Fruit fly (Drosophila melanogaster) whole organism, embryonic: ENCODE data around the gene zetaCOP.

ENCODE experiments used
- Abd-B ChIP-seq: fragments of 200-800 bp; sonication (Bioruptor generic); optimal IDR thresholded peaks from 2 replicates; lab custom pipeline; 2018; ENCODE audit warnings: missing biosample characterization, mild to moderate bottlenecking, missing genetic modification characterization, moderate library complexity
- BtbVII ChIP-seq: fragments of 200-800 bp; sonication (Bioruptor generic); optimal IDR thresholded peaks from 3 replicates; lab custom pipeline; 2017; ENCODE audit warnings: missing biosample characterization, mild to moderate bottlenecking, missing genetic modification characterization
- CG10209 ChIP-seq: fragments of 200-800 bp; sonication (Bioruptor generic); optimal IDR thresholded peaks from 3 replicates; lab custom pipeline; 2017; ENCODE audit warnings: missing biosample characterization, mild to moderate bottlenecking, missing genetic modification characterization, missing genetic modification reagents
- CG11398 ChIP-seq: fragments of 200-800 bp; sonication (Bioruptor generic); optimal IDR thresholded peaks from 2 replicates; lab custom pipeline; 2016; ENCODE audit warnings: missing biosample characterization, missing genetic modification characterization
- CG15073 ChIP-seq: fragments of 200-800 bp; sonication (Bioruptor generic); optimal IDR thresholded peaks from 2 replicates; lab custom pipeline; 2016; ENCODE audit warnings: missing biosample characterization, missing genetic modification characterization
- CG15269 ChIP-seq: fragments of 200-800 bp; sonication (Bioruptor generic); optimal IDR thresholded peaks from 2 replicates; lab custom pipeline; 2018; ENCODE audit warnings: missing biosample characterization, mild to moderate bottlenecking, missing genetic modification characterization, moderate library complexity
- CG2678 ChIP-seq: fragments of 200-800 bp; sonication (Bioruptor generic); optimal IDR thresholded peaks from 3 replicates; lab custom pipeline; 2019; ENCODE audit warnings: missing biosample characterization, mild to moderate bottlenecking, missing genetic modification characterization, moderate library complexity
- CG31441 ChIP-seq: fragments of 200-800 bp; sonication (Bioruptor generic); IDR thresholded peaks from 2 replicates; pipeline ENCODE4 v1.3.6; 2022; ENCODE audit warnings: missing biosample characterization, missing genetic modification characterization
- CG3163 ChIP-seq: fragments of 200-800 bp; sonication (Bioruptor generic); optimal IDR thresholded peaks from 3 replicates; lab custom pipeline; 2016; ENCODE audit warnings: missing biosample characterization, missing genetic modification characterization
- CG34376 ChIP-seq: fragments of 200-800 bp; sonication (Bioruptor generic); optimal IDR thresholded peaks from 2 replicates; lab custom pipeline; 2018; ENCODE audit warnings: missing biosample characterization, mild to moderate bottlenecking, missing genetic modification characterization
- CG9932 ChIP-seq: fragments of 200-800 bp; sonication (Bioruptor generic); IDR thresholded peaks from 2 replicates; pipeline ENCODE4 v1.3.6; 2022; ENCODE audit warnings: missing biosample characterization, missing genetic modification characterization
- D19A ChIP-seq: fragments of 200-800 bp; optimal IDR thresholded peaks from 3 replicates; lab custom pipeline; 2019; ENCODE audit warnings: missing biosample characterization, mild to moderate bottlenecking, missing genetic modification characterization, moderate library complexity
- Deaf1 ChIP-seq: fragments of 200-800 bp; optimal IDR thresholded peaks from 3 replicates; lab custom pipeline; 2019; ENCODE audit warnings: missing biosample characterization, mild to moderate bottlenecking, missing genetic modification characterization, moderate library complexity
- GATAe ChIP-seq: fragments of 200-800 bp; sonication (Bioruptor generic); conservative IDR thresholded peaks from 2 replicates; pipeline ENCODE4 v1.3.6; 2022; ENCODE audit warnings: missing biosample characterization, missing genetic modification characterization
- H15 ChIP-seq: fragments of 200-800 bp; sonication (Bioruptor generic); IDR thresholded peaks from 3 replicates; pipeline ENCODE4 v1.3.6; 2022; ENCODE audit warnings: missing biosample characterization, missing genetic modification characterization
- HHEX ChIP-seq: fragments of 200-800 bp; sonication (Bioruptor generic); optimal IDR thresholded peaks from 3 replicates; lab custom pipeline; 2017; ENCODE audit warnings: missing biosample characterization, mild to moderate bottlenecking, missing genetic modification characterization, missing genetic modification reagents
- Hmr ChIP-seq: fragments of 200-800 bp; sonication (Bioruptor generic); optimal IDR thresholded peaks from 3 replicates; lab custom pipeline; 2017; ENCODE audit warnings: mild to moderate bottlenecking, missing biosample characterization, missing genetic modification reagents, missing genetic modification characterization
- Lim3 ChIP-seq: fragments of 200-800 bp; sonication (Bioruptor generic); IDR thresholded peaks from 2 replicates; pipeline ENCODE4 v1.3.6; 2022; ENCODE audit warnings: missing biosample characterization, missing genetic modification characterization
- Mrtf ChIP-seq: fragments of 200-800 bp; sonication (Bioruptor generic); IDR thresholded peaks from 3 replicates; pipeline ENCODE4 v1.3.6; 2022; ENCODE audit warnings: missing biosample characterization, missing genetic modification characterization
- Nf-YC ChIP-seq: fragments of 200-800 bp; optimal IDR thresholded peaks from 3 replicates; lab custom pipeline; 2019; ENCODE audit warnings: missing biosample characterization, mild to moderate bottlenecking, missing genetic modification characterization, moderate library complexity
- Opbp ChIP-seq: fragments of 200-800 bp; sonication (Bioruptor generic); IDR thresholded peaks from 3 replicates; pipeline ENCODE4 v1.3.6; 2022; ENCODE audit warnings: missing biosample characterization, missing genetic modification characterization; ENCODE audit not compliant: partially characterized antibody
- ab ChIP-seq: fragments of 200-800 bp; sonication (Bioruptor generic); optimal IDR thresholded peaks from 2 replicates; lab custom pipeline; 2016; ENCODE audit warnings: missing biosample characterization, missing genetic modification characterization
- chinmo ChIP-seq: fragments of 200-800 bp; sonication (Bioruptor generic); IDR thresholded peaks from 4 replicates; pipeline ENCODE4 v1.3.6; 2022; ENCODE audit warnings: missing biosample characterization, missing genetic modification characterization; ENCODE audit not compliant: partially characterized antibody
- chm ChIP-seq: fragments of 200-800 bp; sonication (Bioruptor generic); IDR thresholded peaks from 2 replicates; pipeline ENCODE4 v1.3.6; 2022; ENCODE audit warnings: missing biosample characterization, missing genetic modification characterization
- ems ChIP-seq: fragments of 200-800 bp; sonication (Bioruptor generic); optimal IDR thresholded peaks from 3 replicates; lab custom pipeline; 2016; ENCODE audit warnings: missing biosample characterization, missing genetic modification characterization
- exex ChIP-seq: fragments of 200-800 bp; sonication (Bioruptor generic); optimal IDR thresholded peaks from 4 replicates; lab custom pipeline; 2018; ENCODE audit warnings: missing biosample characterization, mild to moderate bottlenecking, missing genetic modification characterization, moderate library complexity
- fd64A ChIP-seq: fragments of 200-800 bp; sonication (Bioruptor generic); optimal IDR thresholded peaks from 3 replicates; lab custom pipeline; 2018; ENCODE audit warnings: missing biosample characterization, mild to moderate bottlenecking, missing genetic modification characterization
- grn ChIP-seq: fragments of 200-800 bp; sonication (Bioruptor generic); optimal IDR thresholded peaks from 3 replicates; lab custom pipeline; 2017; ENCODE audit warnings: missing biosample characterization, missing genetic modification characterization
- gro ChIP-seq: fragments of 200-800 bp; sonication (Bioruptor generic); optimal IDR thresholded peaks from 2 replicates; lab custom pipeline; 2016; ENCODE audit warnings: missing biosample characterization, missing genetic modification characterization
- hbn ChIP-seq: fragments of 200-800 bp; sonication (Bioruptor generic); IDR thresholded peaks from 2 replicates; pipeline ENCODE4 v1.3.6; 2022; ENCODE audit warnings: missing biosample characterization, missing genetic modification characterization; ENCODE audit not compliant: partially characterized antibody
- hth ChIP-seq: fragments of >200 bp; optimal IDR thresholded peaks from 2 replicates; lab custom pipeline; 2017; ENCODE audit warnings: inconsistent platforms
- lab ChIP-seq: fragments of 200-800 bp; sonication (Bioruptor generic); optimal IDR thresholded peaks from 3 replicates; lab custom pipeline; 2017; ENCODE audit warnings: missing biosample characterization, missing genetic modification characterization, mild to moderate bottlenecking, moderate library complexity, missing genetic modification reagents
- mirr ChIP-seq: fragments of 200-800 bp; sonication (Bioruptor generic); optimal IDR thresholded peaks from 3 replicates; lab custom pipeline; 2018; ENCODE audit warnings: missing biosample characterization, mild to moderate bottlenecking, missing genetic modification characterization
- peb ChIP-seq: fragments of 200-800 bp; sonication (Bioruptor generic); IDR thresholded peaks from 2 replicates; pipeline ENCODE4 v1.3.6; 2022; ENCODE audit warnings: missing biosample characterization, missing genetic modification characterization
- phol ChIP-seq: fragments of 200-800 bp; sonication (Bioruptor generic); optimal IDR thresholded peaks from 3 replicates; lab custom pipeline; 2018; ENCODE audit warnings: missing biosample characterization, mild to moderate bottlenecking, missing genetic modification characterization, moderate library complexity
- pzg ChIP-seq: fragments of 200-800 bp; sonication (Bioruptor generic); optimal IDR thresholded peaks from 3 replicates; lab custom pipeline; 2018; ENCODE audit warnings: missing biosample characterization, mild to moderate bottlenecking, missing genetic modification characterization, moderate library complexity
- row ChIP-seq: fragments of 200-800 bp; sonication (Bioruptor generic); IDR thresholded peaks from 3 replicates; pipeline ENCODE4 v1.3.6; 2022; ENCODE audit warnings: missing biosample characterization, missing genetic modification characterization
- run ChIP-seq: fragments of 200-800 bp; sonication (Bioruptor generic); optimal IDR thresholded peaks from 3 replicates; lab custom pipeline; 2018; ENCODE audit warnings: missing biosample characterization, mild to moderate bottlenecking, missing genetic modification characterization
- sd ChIP-seq: fragments of 200-800 bp; sonication (Bioruptor generic); optimal IDR thresholded peaks from 3 replicates; lab custom pipeline; 2018; ENCODE audit warnings: missing biosample characterization, mild to moderate bottlenecking, missing genetic modification characterization, moderate library complexity
- sens ChIP-seq: fragments of 200-800 bp; sonication (Bioruptor generic); peaks from one replicate; lab custom pipeline; 2016; ENCODE audit warnings: missing biosample characterization, missing genetic modification characterization
- sqz ChIP-seq: fragments of 200-800 bp; sonication (Bioruptor generic); optimal IDR thresholded peaks from 3 replicates; lab custom pipeline; 2018; ENCODE audit warnings: missing biosample characterization, mild to moderate bottlenecking, missing genetic modification characterization
- sug ChIP-seq: fragments of 200-800 bp; optimal IDR thresholded peaks from 2 replicates; lab custom pipeline; 2019; ENCODE audit warnings: missing biosample characterization, mild to moderate bottlenecking, missing genetic modification characterization, moderate library complexity
- zen2 ChIP-seq: fragments of 200-800 bp; sonication (Bioruptor generic); IDR thresholded peaks from 3 replicates; pipeline ENCODE4 v1.3.6; 2022; ENCODE audit warnings: missing biosample characterization, missing genetic modification characterization; ENCODE audit not compliant: partially characterized antibody

The zetaCOP gene

DNA sequence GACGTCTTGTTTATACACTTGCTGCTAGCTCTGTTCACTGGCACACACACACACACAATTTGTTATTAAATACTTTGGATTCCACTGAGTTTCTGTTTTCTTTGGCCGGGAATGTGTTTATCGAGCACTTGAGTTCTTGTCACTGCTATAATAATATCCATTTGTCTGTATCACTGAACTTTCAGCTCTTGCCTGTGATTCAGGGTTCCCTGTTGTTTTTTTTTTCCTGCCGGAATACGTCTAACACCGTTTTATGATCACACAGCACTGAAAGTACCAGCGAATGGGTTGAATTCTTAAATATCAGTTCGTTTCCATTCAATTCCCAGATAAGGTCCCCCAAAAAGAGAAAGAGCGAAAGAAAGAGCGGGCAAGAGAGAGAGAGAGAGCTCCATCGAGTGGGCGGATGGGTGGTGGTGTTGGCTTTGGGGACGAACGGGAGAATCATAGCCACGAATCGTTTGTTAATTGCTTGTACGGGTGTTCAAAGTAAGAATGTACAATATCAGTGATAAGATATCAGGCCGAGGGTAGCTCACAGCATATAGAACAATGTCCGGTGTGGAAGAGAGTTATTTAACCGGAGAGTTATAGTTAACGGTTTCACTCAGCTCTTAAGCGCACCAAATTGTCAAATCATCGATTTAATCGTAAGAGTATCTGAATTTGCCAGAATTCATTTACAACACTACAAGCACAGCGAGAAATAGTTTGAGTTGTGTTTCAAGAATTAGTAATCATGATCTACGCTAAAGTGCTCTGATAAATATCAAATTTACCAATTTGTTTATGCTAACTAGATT is 5.5 kb downstream of the zetaCOP start, which contains the start of gene Galphaf (continued):
- no peak for TF ChIP-seq run (tag; lab: Kevin White, UChicago)
- TF ChIP-seq CG34376 (GFP tag; lab: Kevin White, UChicago): peak; percentile 66
- peak; percentile 89 for TF ChIP-seq CG3163 (GFP tag; lab: Kevin White, UChicago)
- peak; percentile 3 for TF ChIP-seq Hmr
- TF ChIP-seq sens (GFP tag; lab: Kevin White, UChicago): peak; percentile 52
- peak; percentile 2 for TF ChIP-seq BtbVII (GFP tag; lab: Kevin White, UChicago)
- TF ChIP-seq hbn (GFP tag; lab: Robert Waterston, UW): no peak
- TF ChIP-seq row (GFP tag; lab: Robert Waterston, UW): 0 out of 3 replicates have a peak, but pooled peaks have one; percentile 15
- TF ChIP-seq fd64A: peak; percentile 24
- TF ChIP-seq ab (GFP tag; lab: Kevin White, UChicago): no peak
- no peak for TF ChIP-seq hth (lab: Kevin White, UChicago)
- TF ChIP-seq Lim3 (GFP tag; lab: Robert Waterston, UW): 0 out of 2 replicates have a peak, but pooled peaks have one; percentile 9
- no peak for TF ChIP-seq Abd-B
- TF ChIP-seq, all 482 proteins: peak for 44

dm6 chr3L:16666429-16667005 is 6.8 kb downstream of the zetaCOP start:
- TF ChIP-seq D19A (tag; lab: Kevin White, UChicago) (no peak), sug (tag; lab: Kevin White, UChicago) (peak; percentile 84), chm (GFP tag; lab: Robert Waterston, UW) (no peak), zen2 (no peak), Nf-YC (peak; percentile 24), CG9932 (GFP tag; lab: Robert Waterston, UW) (0 out of 2 replicates have a peak, but pooled peaks have one; percentile 11), CG15269 (tag; lab: Kevin White, UChicago) (peak; percentile 20), ems (GFP tag; lab: Kevin White, UChicago) (no peak), CG31441 (GFP tag; lab: Robert Waterston, UW) (no peak), sd (tag; lab: Kevin White, UChicago) (peak; percentile 90), grn (GFP tag; lab: Kevin White, UChicago) (peak; percentile 2), CG2678 (tag; lab: Kevin White, UChicago) (peak; percentile 23), gro (GFP tag; lab: Kevin White, UChicago) (peak; percentile 18), HHEX (GFP tag; lab: Kevin White, UChicago) (peak; percentile 0), exex (tag; lab: Kevin White, UChicago) (peak; percentile 73), Deaf1 (tag; lab: Kevin White, UChicago) (peak; percentile 4), chinmo (GFP tag; lab: Robert Waterston, UW) (0 out of 4 replicates have a peak, but pooled peaks have one; percentile 46), CG34376 (GFP tag; lab: Kevin White, UChicago) (peak; percentile 68), sqz (GFP tag; lab: Kevin White, UChicago) (no peak), peb (GFP tag; lab: Robert Waterston, UW) (no peak)

DNA sequence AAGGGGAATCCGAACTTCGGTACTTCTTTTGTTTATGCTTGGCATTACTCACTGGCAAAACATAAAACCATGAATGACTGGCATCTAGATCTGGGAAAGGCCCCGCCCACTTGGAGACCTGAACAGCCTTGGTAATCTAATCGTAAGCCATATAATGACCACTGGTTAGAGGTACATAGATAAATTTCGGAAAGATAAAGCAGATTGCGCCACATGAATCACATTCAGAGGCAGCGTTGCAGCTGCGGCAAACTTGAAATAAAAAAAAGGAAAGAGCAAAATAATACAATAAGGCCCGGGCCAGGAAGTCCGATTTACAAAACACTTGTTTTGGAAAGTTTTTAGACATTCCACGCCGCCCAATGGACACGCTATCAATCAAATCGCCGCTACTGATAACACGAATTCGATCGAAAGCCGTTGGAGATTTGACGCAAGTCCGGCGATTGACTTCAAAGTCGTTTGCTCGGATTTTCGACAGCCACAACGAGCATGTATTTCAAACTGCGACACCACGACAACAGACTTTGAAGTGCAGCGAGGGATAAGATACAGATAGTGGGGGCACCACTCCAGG is 9.1 kb downstream of the zetaCOP start:
- no peak for TF ChIP-seq CG10209 (GFP tag; lab: Kevin White, UChicago)
- TF ChIP-seq GATAe (GFP tag; lab: Robert Waterston, UW): peak; percentile 29; the same call in 1 of the 2 replicates
- TF ChIP-seq sug (tag; lab: Kevin White, UChicago): peak; percentile 89
- no peak for TF ChIP-seq CG15073
- no peak for TF ChIP-seq Mrtf (GFP tag; lab: Robert Waterston, UW)
- TF ChIP-seq CG11398: no peak
- no peak for TF ChIP-seq pzg (GFP tag; lab: Kevin White, UChicago)
- TF ChIP-seq exex (tag; lab: Kevin White, UChicago): peak; percentile 94
- no peak for TF ChIP-seq H15
- peak; percentile 1 for TF ChIP-seq Nf-YC
- TF ChIP-seq mirr (GFP tag; lab: Kevin White, UChicago): peak; percentile 13
- peak; percentile 89 for TF ChIP-seq sd (tag; lab: Kevin White, UChicago)
- 0 out of 3 replicates have a peak, but pooled peaks have one; percentile 5 for TF ChIP-seq Opbp (GFP tag; lab: Robert Waterston, UW)
- TF ChIP-seq lab (GFP tag; lab: Kevin White, UChicago): peak; percentile 15
- TF ChIP-seq CG34376 (GFP tag; lab: Kevin White, UChicago): peak; percentile 92
- TF ChIP-seq phol: no peak
